Worm (Caenorhabditis elegans) whole organism, midembryonic: ENCODE results near the gene Y6D1A.1.

Experiments
- T22C8.4 ChIP-seq: fragments of 200-800 bp; sonication (Bioruptor generic); IDR thresholded peaks from 2 replicates; pipeline ENCODE4 v1.3.6; 2022; ENCODE audit warnings: missing genetic modification characterization, missing compliant biosample characterization
- flt-1 ChIP-seq: fragments of 200-800 bp; sonication (Bioruptor generic); IDR thresholded peaks from 2 replicates; pipeline ENCODE4 v1.3.6; 2022; ENCODE audit warnings: missing genetic modification characterization, missing compliant biosample characterization
- klf-2 ChIP-seq: fragments of 200-800 bp; sonication (Bioruptor generic); conservative IDR thresholded peaks from 2 replicates; pipeline ENCODE4 v1.3.6; 2022; ENCODE audit warnings: missing genetic modification reagents, missing genetic modification characterization, missing compliant biosample characterization
- med-1 ChIP-seq: sonication (generic microtip); optimal IDR thresholded peaks from 2 replicates; lab custom pipeline; 2017; ENCODE audit warnings: missing genetic modification characterization, mild to moderate bottlenecking, missing compliant biosample characterization, antibody characterized with exemption, missing genetic modification reagents; ENCODE audit not compliant: insufficient read depth
- ref-1 ChIP-seq: fragments of 200-800 bp; sonication (Bioruptor generic); conservative IDR thresholded peaks from 2 replicates; pipeline ENCODE4 v1.3.6; 2022; ENCODE audit warnings: missing genetic modification reagents, missing genetic modification characterization, missing compliant biosample characterization
- tab-1 ChIP-seq: fragments of 200-800 bp; sonication (Bioruptor generic); IDR thresholded peaks from 2 replicates; pipeline ENCODE4 v1.3.6; 2022; ENCODE audit warnings: missing genetic modification characterization, missing compliant biosample characterization
- ztf-23 ChIP-seq: fragments of 200-800 bp; sonication (Bioruptor generic); IDR thresholded peaks from 2 replicates; pipeline ENCODE4 v1.3.6; 2022; ENCODE audit warnings: missing genetic modification reagents, missing genetic modification characterization, missing compliant biosample characterization
- ztf-29 ChIP-seq: fragments of 200-800 bp; sonication (Bioruptor generic); IDR thresholded peaks from 2 replicates; pipeline ENCODE4 v1.3.6; 2022; ENCODE audit warnings: missing genetic modification reagents, missing genetic modification characterization, missing compliant biosample characterization

DNA sequence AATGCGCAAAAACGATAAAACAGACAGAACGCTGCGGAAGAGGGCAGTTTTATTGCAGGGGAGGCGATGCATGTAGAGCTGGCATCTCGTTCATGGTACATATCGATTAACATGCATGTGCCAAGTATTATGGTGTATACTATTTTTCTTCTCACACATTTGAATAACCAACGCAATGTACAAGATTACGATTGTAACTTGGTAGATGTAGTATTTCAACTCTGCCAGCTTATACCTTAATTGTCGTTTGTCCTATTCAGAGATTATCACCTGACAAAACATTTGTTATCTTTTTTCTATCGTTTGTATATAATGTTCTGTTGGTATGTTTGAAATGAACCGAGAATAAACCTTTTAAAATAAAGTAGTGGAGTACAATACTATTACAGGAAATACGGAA lies 6.5 kb upstream of the Y6D1A.1 start, which contains the start of gene pes-5:
- TF ChIP-seq klf-2 (GFP tag; lab: Robert Waterston, UW) (no peak), ztf-23 (no peak), med-1 (GFP tag; lab: Kevin White, UChicago) (no peak), T22C8.4 (GFP tag; lab: Robert Waterston, UW) (no peak), ztf-29 (GFP tag; lab: Robert Waterston, UW) (no peak), flt-1 (GFP tag; lab: Robert Waterston, UW) (no peak), tab-1 (GFP tag; lab: Robert Waterston, UW) (no peak), ref-1 (GFP tag; lab: Robert Waterston, UW) (no peak)
